Worm (Caenorhabditis elegans): ENCODE results near the gene dnj-5.

dnj-5 gene

DNA sequence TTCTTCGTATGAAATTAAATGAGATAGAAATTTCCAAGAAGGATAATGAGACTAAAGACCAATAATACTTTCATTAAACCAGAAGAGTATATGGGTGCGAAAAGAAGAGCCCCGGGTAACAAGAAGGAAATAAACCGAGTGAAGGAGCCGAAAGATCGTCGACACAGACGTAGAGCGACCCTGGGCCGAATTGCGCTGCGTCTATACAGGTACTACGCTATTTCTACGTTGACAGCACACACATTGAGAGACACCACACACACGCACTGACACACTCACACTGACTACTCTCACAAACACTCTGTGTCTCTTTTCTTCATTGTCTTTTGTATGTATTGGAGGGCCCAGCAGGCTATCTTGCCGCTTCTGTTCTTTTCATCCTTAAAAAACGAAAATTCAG lies 734 bp upstream of the dnj-5 start (continued):
- TF ChIP-seq nhr-77 (tag; optimal IDR thresholded peaks at IDR 0.05) (peak; percentile 55), dsc-1 (tag; optimal IDR thresholded peaks at IDR 0.05) (peak; percentile 39), elt-3 (tag; optimal IDR thresholded peaks at IDR 0.05) (no peak), nhr-237 (tag; optimal IDR thresholded peaks at IDR 0.05) (no peak), hlh-17 (GFP tag; optimal IDR thresholded peaks at IDR 0.05; ENCODE audit: borderline replicate concordance) (no peak), ztf-4 (tag; optimal IDR thresholded peaks at IDR 0.05) (peak; percentile 13), unc-86 (tag; optimal IDR thresholded peaks at IDR 0.05) (no peak), snpc-4 (tag; optimal IDR thresholded peaks at IDR 0.05) (peak; percentile 20), hlh-4 (tag; optimal IDR thresholded peaks at IDR 0.05) (no peak), ztf-11 (tag; optimal IDR thresholded peaks at IDR 0.05) (no peak), egl-27 (tag; optimal IDR thresholded peaks at IDR 0.05) (no peak), unc-30 (tag; optimal IDR thresholded peaks at IDR 0.05) (no peak), lin-14 (GFP tag; optimal IDR thresholded peaks at IDR 0.05) (peak; percentile 87), mdl-1 (tag; optimal IDR thresholded peaks at IDR 0.05) (peak in 1 of 2 experiments; percentile 73), lin-13 (GFP tag; optimal IDR thresholded peaks at IDR 0.05) (no peak), zip-4 (GFP tag; optimal IDR thresholded peaks at IDR 0.05) (no peak), nhr-28 (tag; optimal IDR thresholded peaks at IDR 0.05) (no peak), skn-1 (tag; optimal IDR thresholded peaks at IDR 0.05) (no peak), mep-1 (tag; optimal IDR thresholded peaks at IDR 0.05) (no peak), ceh-82 (tag; optimal IDR thresholded peaks at IDR 0.05) (peak in 2 of 3 experiments; percentile 26 to 69), sox-4 (tag; optimal IDR thresholded peaks at IDR 0.05) (no peak), pax-3 (tag; optimal IDR thresholded peaks at IDR 0.05) (no peak), mab-9 (GFP tag; IDR thresholded peaks at IDR 0.05) (no peak), unc-98 (GFP tag; IDR thresholded peaks at IDR 0.05) (no peak), lin-39 (tag; optimal IDR thresholded peaks at IDR 0.05) (no peak), C34B4.2 (tag; optimal IDR thresholded peaks at IDR 0.05) (no peak), F16B12.6 (tag; optimal IDR thresholded peaks at IDR 0.05) (no peak), rnt-1 (tag; optimal IDR thresholded peaks at IDR 0.05) (peak; percentile 48), ets-5 (GFP tag; IDR thresholded peaks at IDR 0.05) (no peak), ama-1 (optimal IDR thresholded peaks at IDR 0.05) (no peak), irx-1 (tag; optimal IDR thresholded peaks at IDR 0.05) (no peak), blmp-1 (tag; optimal IDR thresholded peaks at IDR 0.05) (no peak), dpl-1 (GFP tag; optimal IDR thresholded peaks at IDR 0.05) (peak in 1 of 3 experiments; percentile 1), nhr-76 (tag; optimal IDR thresholded peaks at IDR 0.05) (no peak), fkh-4 (tag; optimal IDR thresholded peaks at IDR 0.05; ENCODE audit: borderline replicate concordance) (no peak), nhr-20 (tag; optimal IDR thresholded peaks at IDR 0.05) (peak; percentile 29), ces-1 (GFP tag; optimal IDR thresholded peaks at IDR 0.05) (no peak)

DNA sequence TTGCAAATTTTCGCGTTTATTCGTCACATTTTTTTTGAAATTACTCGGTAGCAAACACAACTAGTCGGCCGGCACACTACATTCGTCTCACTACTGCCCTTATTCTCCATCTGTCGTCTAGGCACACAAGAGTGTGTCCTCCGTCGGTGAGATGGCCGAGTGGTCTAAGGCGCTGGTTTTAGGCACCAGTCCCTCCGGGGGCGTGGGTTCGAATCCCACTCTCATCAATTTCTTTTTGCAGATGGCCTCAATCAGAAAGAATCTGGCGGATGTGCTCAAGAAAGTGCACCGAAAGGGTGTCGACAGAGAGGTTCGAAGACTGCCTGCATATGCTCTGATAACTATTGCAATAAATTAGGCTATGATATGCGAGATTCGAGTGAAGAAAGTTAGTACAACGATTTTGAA lies 5.0 kb downstream of the dnj-5 start:
- peak; percentile 65 for TF ChIP-seq tbx-2 (tag; optimal IDR thresholded peaks at IDR 0.05)
- TF ChIP-seq egl-27 (tag; optimal IDR thresholded peaks at IDR 0.05): peak; percentile 67 to 69
- peak; percentile 79 for TF ChIP-seq nhr-20 (tag; optimal IDR thresholded peaks at IDR 0.05)
- peak; percentile 30 for TF ChIP-seq elt-2 (tag; optimal IDR thresholded peaks at IDR 0.05)
- TF ChIP-seq aly-2 (tag; optimal IDR thresholded peaks at IDR 0.05): peak; percentile 18
- TF ChIP-seq elt-3 (tag; optimal IDR thresholded peaks at IDR 0.05): no peak
- no peak for TF ChIP-seq ceh-63 (GFP tag; optimal IDR thresholded peaks at IDR 0.05)
- peak; percentile 6 for TF ChIP-seq C04F5.9 (tag; optimal IDR thresholded peaks at IDR 0.05)
- TF ChIP-seq sox-4 (tag; optimal IDR thresholded peaks at IDR 0.05): peak; percentile 32
- peak; percentile 67 for TF ChIP-seq swsn-7 (tag; optimal IDR thresholded peaks at IDR 0.05)
- peak; percentile 18 for TF ChIP-seq blmp-1 (tag; optimal IDR thresholded peaks at IDR 0.05)
- TF ChIP-seq unc-30 (tag; optimal IDR thresholded peaks at IDR 0.05): no peak
- no peak for TF ChIP-seq hlh-17 (GFP tag; optimal IDR thresholded peaks at IDR 0.05; ENCODE audit: borderline replicate concordance)
- TF ChIP-seq egl-13 (tag; optimal IDR thresholded peaks at IDR 0.05): no peak
- peak in 1 of 2 experiments; percentile 10 for TF ChIP-seq ztf-11 (tag; optimal IDR thresholded peaks at IDR 0.05)
- TF ChIP-seq C34B4.2 (tag; optimal IDR thresholded peaks at IDR 0.05): no peak
- TF ChIP-seq Y116A8C.19 (tag; optimal IDR thresholded peaks at IDR 0.05; ENCODE audit: borderline replicate concordance): no peak
- peak; percentile 80 for TF ChIP-seq nhr-47 (tag; optimal IDR thresholded peaks at IDR 0.05)
- no peak for TF ChIP-seq ztf-4 (tag; optimal IDR thresholded peaks at IDR 0.05)
- TF ChIP-seq jun-1 (tag; optimal IDR thresholded peaks at IDR 0.05): peak; percentile 65
- peak; percentile 44 to 75 for TF ChIP-seq lsy-2 (tag; optimal IDR thresholded peaks at IDR 0.05)
- TF ChIP-seq ceh-88 (GFP tag; IDR thresholded peaks at IDR 0.05): peak; percentile 63
- TF ChIP-seq isw-1 (GFP tag; IDR thresholded peaks at IDR 0.05): peak; percentile 57
- TF ChIP-seq efl-1 (optimal IDR thresholded peaks at IDR 0.05): peak; percentile 51 to 57
- TF ChIP-seq efl-1 (GFP tag; optimal IDR thresholded peaks at IDR 0.05 in 1 of 2): peak; percentile 25 to 57
- no peak for TF ChIP-seq ets-5 (GFP tag; IDR thresholded peaks at IDR 0.05)
- TF ChIP-seq fkh-8 (tag; optimal IDR thresholded peaks at IDR 0.05): peak; percentile 74
